Worm (Caenorhabditis elegans) whole organism, early embryonic: Measurements from ENCODE around the gene F13A2.1.
"Not testable (repeated sequence)": the region's sequence is repeated elsewhere in the genome, so short reads cannot be mapped to it uniquely, and the experiment has no call there.

ENCODE experiments used
- ceh-13 ChIP-seq: fragments of 200-800 bp; sonication (Bioruptor generic); optimal IDR thresholded peaks from 2 replicates; lab custom pipeline; 2018; ENCODE audit warnings: mild to moderate bottlenecking, missing genetic modification characterization, missing compliant biosample characterization
- hnd-1 ChIP-seq: sonication (generic microtip); optimal IDR thresholded peaks from 2 replicates; lab custom pipeline; 2016; ENCODE audit warnings: missing genetic modification characterization, missing compliant biosample characterization
- sea-1 ChIP-seq: fragments of 200-800 bp; sonication (Bioruptor generic); conservative IDR thresholded peaks from 2 replicates; pipeline ENCODE4 v1.3.6; 2022; ENCODE audit warnings: missing genetic modification characterization, missing compliant biosample characterization

DNA sequence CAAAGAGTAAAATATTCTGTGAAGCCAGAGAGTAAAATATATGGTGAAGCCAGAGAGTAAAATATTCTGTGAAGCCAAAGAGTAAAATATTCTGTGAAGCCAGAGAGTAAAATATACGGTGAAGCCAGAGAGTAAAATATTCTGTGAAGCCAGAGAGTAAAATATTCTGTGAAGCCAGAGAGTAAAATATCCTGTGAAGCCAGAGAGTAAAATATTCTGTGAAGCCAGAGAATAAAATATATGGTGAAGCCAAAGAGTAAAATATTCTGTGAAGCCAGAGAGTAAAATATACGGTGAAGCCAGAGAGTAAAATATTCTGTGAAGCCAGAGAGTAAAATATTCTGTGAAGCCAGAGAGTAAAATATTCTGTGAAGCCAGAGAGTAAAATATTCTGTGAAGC is 48.7 kb downstream of the F13A2.1 start:
- TF ChIP-seq sea-1 (GFP tag; lab: Robert Waterston, UW); ceh-13 (GFP tag; lab: Kevin White, UChicago); hnd-1 (tag; lab: Kevin White, UChicago): not testable (repeated sequence)
